Fruit fly (Drosophila melanogaster) whole organism, prepupa: ENCODE results near the gene CG14711.

Source experiments
- Blimp-1 ChIP-seq: fragments of 200-800 bp; sonication (Bioruptor generic); optimal IDR thresholded peaks from 3 replicates; lab custom pipeline; 2017; ENCODE audit warnings: missing biosample characterization, missing genetic modification characterization, mild to moderate bottlenecking, moderate library complexity, missing genetic modification reagents
- CG10631 ChIP-seq: fragments of 200-800 bp; sonication (Bioruptor generic); optimal IDR thresholded peaks from 2 replicates; lab custom pipeline; 2016; ENCODE audit warnings: missing biosample characterization, missing genetic modification characterization
- CG11762 ChIP-seq: fragments of 200-800 bp; sonication (Bioruptor generic); optimal IDR thresholded peaks from 3 replicates; lab custom pipeline; 2016; ENCODE audit warnings: missing biosample characterization, missing genetic modification characterization; ENCODE audit not compliant: insufficient read depth
- CG11902 ChIP-seq: fragments of 200-800 bp; sonication (Bioruptor generic); optimal IDR thresholded peaks from 3 replicates; lab custom pipeline; 2016; ENCODE audit warnings: missing biosample characterization, missing genetic modification characterization
- CG15336 ChIP-seq: fragments of 200-800 bp; sonication (Bioruptor generic); IDR thresholded peaks from 2 replicates; pipeline ENCODE4 v1.3.6; 2022; ENCODE audit warnings: missing biosample characterization, missing genetic modification characterization
- CG1621 ChIP-seq: fragments of 200-800 bp; sonication (Bioruptor generic); optimal IDR thresholded peaks from 3 replicates; lab custom pipeline; 2018; ENCODE audit warnings: missing biosample characterization, mild to moderate bottlenecking, missing genetic modification characterization
- CG16779 ChIP-seq: fragments of 200-800 bp; sonication (Bioruptor generic); optimal IDR thresholded peaks from 3 replicates; lab custom pipeline; 2017; ENCODE audit warnings: missing biosample characterization, mild to moderate bottlenecking, missing genetic modification characterization
- CG32006 ChIP-seq: fragments of 200-800 bp; sonication (Bioruptor generic); optimal IDR thresholded peaks from 3 replicates; lab custom pipeline; 2017; ENCODE audit warnings: missing biosample characterization, mild to moderate bottlenecking, missing genetic modification characterization
- CG3919 ChIP-seq: fragments of 200-800 bp; sonication (Bioruptor generic); optimal IDR thresholded peaks from 3 replicates; lab custom pipeline; 2016; ENCODE audit warnings: missing biosample characterization, missing genetic modification characterization
- CG4318 ChIP-seq: fragments of 200-800 bp; sonication (Bioruptor generic); optimal IDR thresholded peaks from 3 replicates; lab custom pipeline; 2017; ENCODE audit warnings: missing biosample characterization, mild to moderate bottlenecking, missing genetic modification characterization
- CG6163 ChIP-seq: fragments of 200-800 bp; sonication (Bioruptor generic); IDR thresholded peaks from 3 replicates; pipeline ENCODE4 v1.3.6; 2022; ENCODE audit warnings: missing biosample characterization, missing genetic modification characterization
- CG6276 ChIP-seq: fragments of 200-800 bp; sonication (Bioruptor generic); optimal IDR thresholded peaks from 2 replicates; lab custom pipeline; 2017; ENCODE audit warnings: missing biosample characterization, mild to moderate bottlenecking, missing genetic modification characterization
- CG6792 ChIP-seq: fragments of 200-800 bp; sonication (Bioruptor generic); optimal IDR thresholded peaks from 3 replicates; lab custom pipeline; 2016; ENCODE audit warnings: missing biosample characterization, missing genetic modification characterization
- CG6854 ChIP-seq: fragments of 200-800 bp; sonication (Bioruptor generic); optimal IDR thresholded peaks from 2 replicates; lab custom pipeline; 2017; ENCODE audit warnings: missing biosample characterization, mild to moderate bottlenecking, missing genetic modification characterization
- CG8319 ChIP-seq: fragments of 200-800 bp; sonication (Bioruptor generic); optimal IDR thresholded peaks from 3 replicates; lab custom pipeline; 2016; ENCODE audit warnings: missing biosample characterization, missing genetic modification characterization
- CG9139 ChIP-seq: fragments of 200-800 bp; sonication (Bioruptor generic); optimal IDR thresholded peaks from 3 replicates; lab custom pipeline; 2017; ENCODE audit warnings: missing biosample characterization, mild to moderate bottlenecking, missing genetic modification characterization
- Eip75B ChIP-seq: fragments of 200-800 bp; sonication (Bioruptor generic); optimal IDR thresholded peaks from 3 replicates; lab custom pipeline; 2016; ENCODE audit warnings: missing biosample characterization, missing genetic modification characterization
- Eip78C ChIP-seq: fragments of 200-800 bp; sonication (Bioruptor generic); peaks from one replicate; lab custom pipeline; 2016; ENCODE audit warnings: missing biosample characterization, missing genetic modification characterization
- Eip93F ChIP-seq: fragments of 200-800 bp; sonication (Bioruptor generic); optimal IDR thresholded peaks from 2 replicates; lab custom pipeline; 2016; ENCODE audit warnings: missing biosample characterization, mild to moderate bottlenecking, missing genetic modification characterization
- Gug ChIP-seq: fragments of 200-800 bp; sonication (Bioruptor generic); IDR thresholded peaks from 2 replicates; pipeline ENCODE4 v1.3.6; 2022; ENCODE audit warnings: missing biosample characterization, missing genetic modification characterization
- Hr4 ChIP-seq: fragments of 200-800 bp; sonication (Bioruptor generic); optimal IDR thresholded peaks from 3 replicates; lab custom pipeline; 2016; ENCODE audit warnings: missing biosample characterization, missing genetic modification characterization
- Smox ChIP-seq: fragments of 200-800 bp; sonication (Bioruptor generic); optimal IDR thresholded peaks from 3 replicates; lab custom pipeline; 2016; ENCODE audit warnings: missing biosample characterization, missing genetic modification characterization
- Sox102F ChIP-seq: fragments of 200-800 bp; sonication (Bioruptor generic); optimal IDR thresholded peaks from 2 replicates; lab custom pipeline; 2016; ENCODE audit warnings: missing biosample characterization, mild to moderate bottlenecking, missing genetic modification characterization
- Sox14 ChIP-seq: fragments of 200-800 bp; sonication (Bioruptor generic); optimal IDR thresholded peaks from 3 replicates; lab custom pipeline; 2016; ENCODE audit warnings: missing biosample characterization, missing genetic modification characterization
- acj6 ChIP-seq: fragments of 200-800 bp; sonication (Bioruptor generic); optimal IDR thresholded peaks from 3 replicates; lab custom pipeline; 2016; ENCODE audit warnings: missing biosample characterization, missing genetic modification characterization
- dac ChIP-seq: fragments of 200-800 bp; sonication (Bioruptor generic); optimal IDR thresholded peaks from 2 replicates; lab custom pipeline; 2017; ENCODE audit warnings: missing biosample characterization, mild to moderate bottlenecking, missing genetic modification characterization
- dsx ChIP-seq: fragments of 200-800 bp; optimal IDR thresholded peaks from 3 replicates; lab custom pipeline; 2019; ENCODE audit warnings: missing biosample characterization, mild to moderate bottlenecking, missing genetic modification characterization, moderate library complexity; ENCODE audit not compliant: poor library complexity, severe bottlenecking
- eg ChIP-seq: fragments of 200-800 bp; sonication (Bioruptor generic); IDR thresholded peaks from 3 replicates; pipeline ENCODE4 v1.3.6; 2022; ENCODE audit warnings: missing biosample characterization, missing genetic modification characterization
- fd59A ChIP-seq: fragments of 200-800 bp; sonication (Bioruptor generic); optimal IDR thresholded peaks from 2 replicates; lab custom pipeline; 2017; ENCODE audit warnings: missing biosample characterization, mild to moderate bottlenecking, missing genetic modification characterization, missing genetic modification reagents
- fd85E ChIP-seq: fragments of 200-800 bp; sonication (Bioruptor generic); optimal IDR thresholded peaks from 3 replicates; lab custom pipeline; 2016; ENCODE audit warnings: missing biosample characterization, missing genetic modification characterization
- fkh ChIP-seq: fragments of 200-800 bp; sonication (Bioruptor generic); optimal IDR thresholded peaks from 3 replicates; lab custom pipeline; 2017; ENCODE audit warnings: missing biosample characterization, mild to moderate bottlenecking, missing genetic modification characterization, moderate library complexity
- lz ChIP-seq: fragments of 200-800 bp; sonication (Bioruptor generic); optimal IDR thresholded peaks from 3 replicates; lab custom pipeline; 2016; ENCODE audit warnings: missing biosample characterization, missing genetic modification characterization
- net ChIP-seq: fragments of 200-800 bp; sonication (Bioruptor generic); optimal IDR thresholded peaks from 3 replicates; lab custom pipeline; 2016; ENCODE audit warnings: missing biosample characterization, missing genetic modification characterization
- pdm3 ChIP-seq: fragments of 200-800 bp; sonication (Bioruptor generic); optimal IDR thresholded peaks from 3 replicates; lab custom pipeline; 2016; ENCODE audit warnings: missing biosample characterization, missing genetic modification characterization
- spab ChIP-seq: fragments of 200-800 bp; sonication (Bioruptor generic); optimal IDR thresholded peaks from 2 replicates; lab custom pipeline; 2017; ENCODE audit warnings: missing biosample characterization, mild to moderate bottlenecking, missing genetic modification characterization, missing genetic modification reagents
- ss ChIP-seq, 2 experiments: fragments of 200-800 bp; sonication (Bioruptor generic); optimal IDR thresholded peaks; 2 replicates in 1 of 2; 3 replicates in 1 of 2; lab custom pipeline; 2017 to 2018; ENCODE audit warnings: mild to moderate bottlenecking in 2 of 2, missing biosample characterization in 2 of 2, missing genetic modification characterization in 2 of 2, moderate library complexity in 1 of 2
- svp ChIP-seq: fragments of 200-800 bp; sonication (Bioruptor generic); peaks from one replicate; lab custom pipeline; 2016; ENCODE audit warnings: missing biosample characterization, missing genetic modification characterization
- topi ChIP-seq: fragments of 200-800 bp; sonication (Bioruptor generic); optimal IDR thresholded peaks from 3 replicates; lab custom pipeline; 2016; ENCODE audit warnings: missing biosample characterization, missing genetic modification characterization
- vri ChIP-seq: fragments of 200-800 bp; sonication (Bioruptor generic); optimal IDR thresholded peaks from 3 replicates; lab custom pipeline; 2016; ENCODE audit warnings: missing biosample characterization, mild to moderate bottlenecking, missing genetic modification characterization

Gene CG14711

DNA sequence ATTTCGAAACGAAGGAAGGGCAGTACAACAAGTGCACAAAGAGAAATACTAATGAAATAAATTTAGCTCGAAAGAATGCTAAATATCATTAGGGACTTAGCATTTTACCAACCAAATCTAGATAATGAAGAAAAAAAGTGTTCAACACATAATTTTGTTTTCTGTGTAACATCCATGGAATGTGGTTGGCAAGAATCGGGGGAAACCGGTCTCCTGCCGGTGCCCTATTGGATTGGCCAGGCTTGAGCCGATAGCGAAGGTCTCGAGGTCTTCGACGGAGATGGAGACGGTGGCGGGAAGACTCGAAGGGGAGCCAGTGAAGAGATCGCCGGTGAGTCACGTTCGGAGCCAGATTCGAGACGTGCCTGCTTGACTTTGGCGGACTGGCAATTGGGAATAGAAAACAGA is 34.7 kb downstream of the CG14711 start (continued):
- TF ChIP-seq Gug (GFP tag; lab: Robert Waterston, UW) (peak; percentile 57), dac (GFP tag; lab: Kevin White, UChicago) (peak; percentile 16), Hr4 (peak; percentile 60), CG16779 (tag; lab: Kevin White, UChicago) (peak; percentile 53), CG1621 (tag; lab: Kevin White, UChicago) (peak; percentile 73), topi (GFP tag; lab: Kevin White, UChicago) (peak; percentile 89), CG6854 (GFP tag; lab: Kevin White, UChicago) (peak; percentile 69), CG6792 (peak; percentile 86), CG6163 (GFP tag; lab: Robert Waterston, UW) (peak; percentile 89), spab (GFP tag; lab: Kevin White, UChicago) (peak; percentile 81), CG3919 (peak; percentile 91), CG8319 (GFP tag; lab: Kevin White, UChicago) (peak; percentile 83), Sox14 (GFP tag; lab: Kevin White, UChicago) (peak; percentile 90), CG10631 (GFP tag; lab: Kevin White, UChicago) (peak; percentile 84), ss (GFP tag; optimal IDR thresholded peaks at IDR 0.05; lab: Kevin White, UChicago) (peak; percentile 82 to 86), pdm3 (peak; percentile 87), CG9139 (peak; percentile 76), fd85E (GFP tag; lab: Kevin White, UChicago) (no peak), CG15336 (GFP tag; lab: Robert Waterston, UW) (peak; percentile 75), Eip78C (GFP tag; lab: Kevin White, UChicago) (peak; percentile 98), vri (GFP tag; lab: Kevin White, UChicago) (peak; percentile 90), Blimp-1 (GFP tag; lab: Kevin White, UChicago) (peak; percentile 48), lz (GFP tag; lab: Kevin White, UChicago) (peak; percentile 84), net (GFP tag; lab: Kevin White, UChicago) (peak; percentile 86), CG32006 (GFP tag; lab: Kevin White, UChicago) (peak; percentile 69), Eip93F (GFP tag; lab: Kevin White, UChicago) (peak; percentile 10), CG11902 (peak; percentile 64), fd59A (GFP tag; lab: Kevin White, UChicago) (peak; percentile 71), Sox102F (peak; percentile 89)

DNA sequence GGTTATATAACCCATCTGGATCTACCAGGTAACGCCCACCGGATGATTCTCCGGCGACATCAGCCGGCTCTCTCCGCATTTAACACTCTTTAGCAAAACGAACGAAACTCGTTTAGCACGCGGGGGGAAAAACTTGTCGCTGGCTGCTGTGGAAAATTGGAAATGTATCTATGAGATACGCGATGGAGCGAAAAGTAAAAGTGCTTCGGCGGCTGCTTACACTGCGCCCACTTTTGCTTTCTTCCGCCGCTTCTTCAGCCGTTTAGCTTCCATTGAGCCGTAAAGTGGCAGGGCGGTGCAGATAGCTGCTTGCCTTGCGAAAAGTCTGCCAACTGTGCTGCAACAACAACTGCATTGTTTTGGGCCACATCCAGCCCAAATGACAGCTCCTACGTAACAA is 38.0 kb downstream of the CG14711 start:
- TF ChIP-seq Smox (GFP tag; lab: Kevin White, UChicago) (no peak), CG6163 (GFP tag; lab: Robert Waterston, UW) (no peak), topi (GFP tag; lab: Kevin White, UChicago) (no peak), acj6 (GFP tag; lab: Kevin White, UChicago) (no peak), Hr4 (no peak), fd59A (GFP tag; lab: Kevin White, UChicago) (no peak), eg (GFP tag; lab: Robert Waterston, UW) (peak; percentile 8; the same call in 1 of the 3 replicates), CG15336 (GFP tag; lab: Robert Waterston, UW) (peak; percentile 30; the same call in 1 of the 2 replicates), CG6276 (GFP tag; lab: Kevin White, UChicago) (peak; percentile 14), CG4318 (GFP tag; lab: Kevin White, UChicago) (no peak), Blimp-1 (GFP tag; lab: Kevin White, UChicago) (no peak), Eip75B (no peak), svp (GFP tag; lab: Kevin White, UChicago) (no peak), CG11762 (GFP tag; lab: Kevin White, UChicago) (no peak), dsx (no peak), fkh (no peak)
- TF ChIP-seq, all 60 proteins: peak for 3
